Fruit fly (Drosophila melanogaster) Kc167 (cell line): ENCODE results near the gene CG8051.

Experiments
- Myc ChIP-seq: fragments of >200 bp; optimal IDR thresholded peaks from 2 replicates; lab custom pipeline; 2017; ENCODE audit warnings: missing external identifiers
- h ChIP-seq: fragments of >200 bp; optimal IDR thresholded peaks from 3 replicates; lab custom pipeline; 2018; ENCODE audit warnings: missing external identifiers

dm6 chrX:19298785-19299114 lies 9.0 kb downstream of the CG8051 start:
- TF ChIP-seq h (no peak), Myc (lab: Kevin White, UChicago) (no peak)
